Worm (Caenorhabditis elegans) whole organism, early embryonic: ENCODE measurements around the gene C37E2.3.

Source experiments
- F13C5.2 ChIP-seq: sonication (generic microtip); optimal IDR thresholded peaks from 2 replicates; lab custom pipeline; 2017; ENCODE audit warnings: mild to moderate bottlenecking, missing genetic modification characterization, inconsistent platforms, missing compliant biosample characterization
- aly-1 ChIP-seq: sonication (generic microtip); optimal IDR thresholded peaks from 2 replicates; lab custom pipeline; 2016; ENCODE audit warnings: missing genetic modification characterization, missing compliant biosample characterization
- ama-1 ChIP-seq: fragments of 150-350 bp; optimal IDR thresholded peaks from 2 replicates; lab custom pipeline; 2014
- ets-7 ChIP-seq: sonication (generic microtip); optimal IDR thresholded peaks from 2 replicates; lab custom pipeline; 2016; ENCODE audit warnings: missing genotype, missing genetic modification characterization, missing compliant biosample characterization
- flt-1 ChIP-seq: fragments of 200-800 bp; sonication (Bioruptor generic); IDR thresholded peaks from 2 replicates; pipeline ENCODE4 v1.3.6; 2022; ENCODE audit warnings: missing genetic modification characterization, missing compliant biosample characterization
- hmbx-1 ChIP-seq: sonication (generic microtip); optimal IDR thresholded peaks from 2 replicates; lab custom pipeline; 2016; ENCODE audit warnings: mild to moderate bottlenecking, missing genetic modification characterization, missing compliant biosample characterization
- hmg-4 ChIP-seq: fragments of 200-800 bp; sonication (Bioruptor generic); optimal IDR thresholded peaks from 2 replicates; lab custom pipeline; 2018; ENCODE audit warnings: mild to moderate bottlenecking, missing genetic modification characterization, missing compliant biosample characterization
- pes-1 ChIP-seq: fragments of 200-800 bp; sonication (Bioruptor generic); IDR thresholded peaks from 2 replicates; pipeline ENCODE4 v1.3.6; 2022; ENCODE audit warnings: missing genetic modification reagents, missing genetic modification characterization, missing compliant biosample characterization
- scrt-1 ChIP-seq: fragments of 200-800 bp; sonication (Bioruptor generic); IDR thresholded peaks from 2 replicates; pipeline ENCODE4 v1.3.6; 2022; ENCODE audit warnings: missing genetic modification characterization, missing compliant biosample characterization
- sea-1 ChIP-seq: fragments of 200-800 bp; sonication (Bioruptor generic); conservative IDR thresholded peaks from 2 replicates; pipeline ENCODE4 v1.3.6; 2022; ENCODE audit warnings: missing genetic modification characterization, missing compliant biosample characterization
- tbx-11 ChIP-seq: fragments of 200-800 bp; sonication (Bioruptor generic); IDR thresholded peaks from 2 replicates; pipeline ENCODE4 v1.3.6; 2022; ENCODE audit warnings: missing genetic modification characterization, missing compliant biosample characterization
- tbx-37 ChIP-seq: fragments of 200-800 bp; sonication (Bioruptor generic); conservative IDR thresholded peaks from 2 replicates; pipeline ENCODE4 v1.3.6; 2022; ENCODE audit warnings: missing genetic modification reagents, missing genetic modification characterization, missing compliant biosample characterization

ce11 chrX:14169569-14170031 lies 10.7 kb upstream of the C37E2.3 start, which contains the start of gene sym-4:
- TF ChIP-seq hmg-4 (GFP tag; lab: Kevin White, UChicago) (no peak), hmbx-1 (tag; lab: Kevin White, UChicago) (no peak), ama-1 (lab: Kevin White, UChicago) (no peak), aly-1 (no peak), tbx-37 (GFP tag; lab: Robert Waterston, UW) (no peak; the same call in 1 of the 2 replicates), flt-1 (GFP tag; lab: Robert Waterston, UW) (no peak), scrt-1 (GFP tag; lab: Robert Waterston, UW) (no peak), ets-7 (no peak), pes-1 (no peak), F13C5.2 (tag; lab: Kevin White, UChicago) (peak; percentile 76), tbx-11 (GFP tag; lab: Robert Waterston, UW) (no peak), sea-1 (no peak)
